Worm (Caenorhabditis elegans) whole organism, young adult: ENCODE data around the gene F52H3.11.

Experiments
- lin-35 ChIP-seq, 3 experiments: fragments of 150-350 bp in 2 of 3; sonication (generic microtip) in 1 of 3; optimal IDR thresholded peaks; 2 replicates each; lab custom pipeline; 2014 to 2018; ENCODE audit warnings: missing biosample characterization in 3 of 3, missing genetic modification characterization in 3 of 3, missing genetic modification reagents in 3 of 3
- unc-62 ChIP-seq: fragments of 150-350 bp; optimal IDR thresholded peaks from 2 replicates; lab custom pipeline; 2014; ENCODE audit warnings: missing biosample characterization, missing genetic modification reagents, missing genetic modification characterization

ce11 chrII:10067817-10068216 is 22.9 kb upstream of the F52H3.11 start, which contains the start of gene die-1:
- TF ChIP-seq lin-35 (GFP tag; optimal IDR thresholded peaks at IDR 0.05; lab: Kevin White, UChicago) (no peak), unc-62 (GFP tag; lab: Kevin White, UChicago) (no peak)
